Worm (Caenorhabditis elegans) whole organism, L4 larva: ENCODE measurements around the gene mes-2.

Experiments used
- ama-1 ChIP-seq: fragments of 150-350 bp; optimal IDR thresholded peaks from 2 replicates; lab custom pipeline; 2014; ENCODE audit warnings: inconsistent platforms, mixed read lengths
- ceh-32 ChIP-seq: sonication (generic microtip); optimal IDR thresholded peaks from 2 replicates; lab custom pipeline; 2016; ENCODE audit warnings: mild to moderate bottlenecking, missing genetic modification characterization, missing compliant biosample characterization; ENCODE audit not compliant: poor library complexity
- cey-2 ChIP-seq: sonication (generic microtip); optimal IDR thresholded peaks from 3 replicates; lab custom pipeline; 2017; ENCODE audit warnings: missing genetic modification characterization, mild to moderate bottlenecking, missing compliant biosample characterization, antibody characterized with exemption, borderline replicate concordance; ENCODE audit not compliant: insufficient read depth
- dmd-9 ChIP-seq: fragments of 200-800 bp; sonication (Bioruptor generic); IDR thresholded peaks from 2 replicates; pipeline ENCODE4 v1.3.6; 2022; ENCODE audit warnings: missing genetic modification reagents, missing genetic modification characterization, missing compliant biosample characterization
- mdl-1 ChIP-seq, 2 experiments: fragments of 150-350 bp in 1 of 2; sonication (generic microtip) in 1 of 2; optimal IDR thresholded peaks; 2 replicates each; lab custom pipeline; 2014 to 2017; ENCODE audit warnings: missing biosample characterization in 2 of 2, missing genetic modification characterization in 2 of 2
- mep-1 ChIP-seq: fragments of 150-350 bp; sonication (generic microtip); optimal IDR thresholded peaks from 3 replicates; lab custom pipeline; 2014; ENCODE audit warnings: missing biosample characterization, missing genetic modification characterization
- mxl-2 ChIP-seq: fragments of 200-800 bp; sonication (Bioruptor generic); conservative IDR thresholded peaks from 2 replicates; pipeline ENCODE4 v1.3.6; 2022; ENCODE audit warnings: missing genetic modification reagents, missing genetic modification characterization, missing compliant biosample characterization
- nhr-76 ChIP-seq: fragments of 150-350 bp; optimal IDR thresholded peaks from 2 replicates; lab custom pipeline; 2014; ENCODE audit warnings: missing biosample characterization, missing genetic modification characterization
- nhr-77 ChIP-seq: fragments of 150-350 bp; optimal IDR thresholded peaks from 2 replicates; lab custom pipeline; 2014; ENCODE audit warnings: missing biosample characterization, missing genetic modification characterization
- pqm-1 ChIP-seq: sonication (generic microtip); optimal IDR thresholded peaks from 2 replicates; lab custom pipeline; 2017; ENCODE audit warnings: missing biosample characterization, missing genetic modification characterization
- saeg-2 ChIP-seq: fragments of 200-800 bp; sonication (Bioruptor generic); IDR thresholded peaks from 2 replicates; pipeline ENCODE4 v1.3.6; 2022; ENCODE audit warnings: missing genetic modification reagents, missing genetic modification characterization, missing compliant biosample characterization
- unc-39 ChIP-seq: sonication (generic microtip); optimal IDR thresholded peaks from 2 replicates; lab custom pipeline; 2017; ENCODE audit warnings: missing biosample characterization, missing genetic modification characterization
- unc-62 ChIP-seq, 3 experiments: fragments of 150-350 bp in 1 of 3; sonication (generic microtip); optimal IDR thresholded peaks in 2 of 3; peaks in 1 of 3; 1 replicate in 1 of 3; 2 replicates in 2 of 3; lab custom pipeline; 2014 to 2017; ENCODE audit warnings: missing biosample characterization in 3 of 3, missing genetic modification characterization in 3 of 3, missing genetic modification reagents in 3 of 3, missing genotype in 1 of 3
- zip-11 ChIP-seq: fragments of 200-800 bp; sonication (Bioruptor generic); IDR thresholded peaks from 2 replicates; pipeline ENCODE4 v1.3.6; 2022; ENCODE audit warnings: missing genetic modification characterization, missing compliant biosample characterization

DNA sequence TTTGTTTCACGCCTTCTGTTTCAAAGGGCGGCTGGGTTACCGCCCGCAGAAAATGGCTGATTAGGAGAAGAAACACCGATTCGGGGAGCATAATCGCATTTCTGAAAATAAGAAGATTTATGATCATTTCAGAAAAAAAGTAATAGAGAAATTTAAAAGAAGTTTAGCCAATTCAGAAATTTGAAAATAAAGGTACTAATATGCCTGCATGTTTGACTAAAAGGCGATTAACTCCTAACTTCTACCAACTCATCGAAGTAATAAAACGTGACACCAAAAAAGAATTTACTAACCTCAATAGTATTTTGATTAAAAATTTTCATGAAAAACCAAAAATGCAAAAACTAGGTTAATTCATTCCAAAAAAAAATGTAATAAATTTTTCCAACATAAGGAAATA lies 41.0 kb downstream of the mes-2 start, which contains the start of gene plx-2:
- TF ChIP-seq cey-2 (tag; lab: Kevin White, UChicago) (no peak), nhr-77 (tag; lab: Kevin White, UChicago) (no peak), unc-39 (tag; lab: Kevin White, UChicago) (no peak), nhr-76 (tag; lab: Kevin White, UChicago) (no peak), ama-1 (lab: Kevin White, UChicago) (no peak), mep-1 (no peak), dmd-9 (GFP tag; lab: Robert Waterston, UW) (no peak), unc-62 (GFP tag; optimal IDR thresholded peaks at IDR 0.05 in 1 of 2; lab: Kevin White, UChicago) (no peak), unc-62 (tag; optimal IDR thresholded peaks at IDR 0.05; lab: Kevin White, UChicago) (no peak), zip-11 (GFP tag; lab: Robert Waterston, UW) (no peak), saeg-2 (GFP tag; lab: Robert Waterston, UW) (no peak), pqm-1 (tag; lab: Kevin White, UChicago) (no peak), mdl-1 (tag; optimal IDR thresholded peaks at IDR 0.05; lab: Kevin White, UChicago) (no peak), mxl-2 (GFP tag; lab: Robert Waterston, UW) (no peak), ceh-32 (tag; lab: Kevin White, UChicago) (no peak)
